Worm (Caenorhabditis elegans) whole organism, mixed stage, embryonic: ENCODE measurements around the gene srlf-24.
"Not testable (repeated sequence)": the region's sequence is repeated elsewhere in the genome, so short reads cannot be mapped to it uniquely, and the experiment has no call there.

ENCODE experiments used
- M03D4.4 ChIP-seq: sonication (generic microtip); optimal IDR thresholded peaks from 2 replicates; lab custom pipeline; 2017; ENCODE audit warnings: mild to moderate bottlenecking, missing genetic modification characterization, missing compliant biosample characterization
- bed-3 ChIP-seq: fragments of 200-800 bp; sonication (Bioruptor generic); optimal IDR thresholded peaks from 3 replicates; lab custom pipeline; 2018; ENCODE audit warnings: mild to moderate bottlenecking, missing genetic modification characterization, moderate library complexity, missing compliant biosample characterization
- blmp-1 ChIP-seq: fragments of 150-350 bp; optimal IDR thresholded peaks from 2 replicates; lab custom pipeline; 2014; ENCODE audit warnings: missing biosample characterization, missing genetic modification characterization
- ceh-39 ChIP-seq: fragments of 150-350 bp; optimal IDR thresholded peaks from 2 replicates; lab custom pipeline; 2014; ENCODE audit warnings: missing biosample characterization, missing genetic modification characterization
- ceh-43 ChIP-seq: fragments of 200-800 bp; sonication (Bioruptor generic); optimal IDR thresholded peaks from 2 replicates; lab custom pipeline; 2018; ENCODE audit warnings: mild to moderate bottlenecking, missing genetic modification characterization, moderate library complexity, missing compliant biosample characterization
- ceh-83 ChIP-seq: fragments of 200-800 bp; sonication (Bioruptor generic); optimal IDR thresholded peaks from 2 replicates; lab custom pipeline; 2018; ENCODE audit warnings: mild to moderate bottlenecking, missing genetic modification characterization, missing compliant biosample characterization
- ces-1 ChIP-seq: fragments of 150-350 bp; optimal IDR thresholded peaks from 2 replicates; lab custom pipeline; 2014; ENCODE audit warnings: missing biosample characterization, missing genetic modification reagents, missing genetic modification characterization
- cnd-1 ChIP-seq: fragments of 200-800 bp; sonication (Bioruptor generic); optimal IDR thresholded peaks from 2 replicates; lab custom pipeline; 2018; ENCODE audit warnings: mild to moderate bottlenecking, missing genetic modification characterization, missing compliant biosample characterization
- drap-1 ChIP-seq: fragments of 200-800 bp; sonication (Bioruptor generic); optimal IDR thresholded peaks from 3 replicates; lab custom pipeline; 2018; ENCODE audit warnings: mild to moderate bottlenecking, missing genetic modification characterization, missing compliant biosample characterization
- elt-1 ChIP-seq: sonication (generic microtip); optimal IDR thresholded peaks from 2 replicates; lab custom pipeline; 2017; ENCODE audit warnings: missing genetic modification characterization, mild to moderate bottlenecking, missing compliant biosample characterization, antibody characterized with exemption, moderate library complexity, borderline replicate concordance; ENCODE audit not compliant: insufficient read depth
- elt-3 ChIP-seq: fragments of 150-350 bp; optimal IDR thresholded peaks from 2 replicates; lab custom pipeline; 2014; ENCODE audit warnings: missing biosample characterization, missing genetic modification characterization
- flh-1 ChIP-seq: fragments of 200-800 bp; sonication (Bioruptor generic); optimal IDR thresholded peaks from 2 replicates; lab custom pipeline; 2018; ENCODE audit warnings: mild to moderate bottlenecking, missing genetic modification characterization, moderate library complexity, missing compliant biosample characterization
- ham-2 ChIP-seq: fragments of 200-800 bp; sonication (Bioruptor generic); optimal IDR thresholded peaks from 2 replicates; lab custom pipeline; 2018; ENCODE audit warnings: mild to moderate bottlenecking, missing genetic modification characterization, missing compliant biosample characterization
- hlh-1 ChIP-seq: fragments of 150-350 bp; optimal IDR thresholded peaks from 2 replicates; lab custom pipeline; 2014; ENCODE audit warnings: missing biosample characterization, missing genetic modification reagents, missing genetic modification characterization
- lin-13 ChIP-seq: fragments of 150-350 bp; optimal IDR thresholded peaks from 2 replicates; lab custom pipeline; 2014; ENCODE audit warnings: missing biosample characterization, missing genetic modification characterization
- lin-32 ChIP-seq: fragments of 200-800 bp; sonication (Bioruptor generic); optimal IDR thresholded peaks from 2 replicates; lab custom pipeline; 2018; ENCODE audit warnings: mild to moderate bottlenecking, missing genetic modification characterization, missing compliant biosample characterization
- lsy-2 ChIP-seq: fragments of 150-350 bp; optimal IDR thresholded peaks from 2 replicates; lab custom pipeline; 2014; ENCODE audit warnings: missing biosample characterization, missing genetic modification characterization
- mab-5 ChIP-seq: fragments of 150-350 bp; optimal IDR thresholded peaks from 2 replicates; lab custom pipeline; 2014; ENCODE audit warnings: missing biosample characterization, missing genetic modification characterization
- mep-1 ChIP-seq: fragments of 150-350 bp; optimal IDR thresholded peaks from 2 replicates; lab custom pipeline; 2017; ENCODE audit warnings: missing biosample characterization, missing genetic modification reagents, missing genetic modification characterization, inconsistent platforms
- mls-2 ChIP-seq: sonication (generic microtip); optimal IDR thresholded peaks from 2 replicates; lab custom pipeline; 2016; ENCODE audit warnings: mild to moderate bottlenecking, missing genetic modification characterization, moderate library complexity, missing compliant biosample characterization
- nhr-12 ChIP-seq: fragments of 150-350 bp; optimal IDR thresholded peaks from 2 replicates; lab custom pipeline; 2014; ENCODE audit warnings: missing biosample characterization, missing genetic modification characterization
- nhr-2 ChIP-seq: fragments of 150-350 bp; optimal IDR thresholded peaks from 2 replicates; lab custom pipeline; 2014; ENCODE audit warnings: missing biosample characterization, missing genetic modification characterization
- nhr-237 ChIP-seq: fragments of 150-350 bp; optimal IDR thresholded peaks from 2 replicates; lab custom pipeline; 2014; ENCODE audit warnings: missing biosample characterization, missing genetic modification characterization
- nhr-28 ChIP-seq: fragments of 150-350 bp; optimal IDR thresholded peaks from 2 replicates; lab custom pipeline; 2014; ENCODE audit warnings: missing biosample characterization, missing genetic modification characterization
- nhr-76 ChIP-seq: sonication (generic microtip); optimal IDR thresholded peaks from 2 replicates; lab custom pipeline; 2017; ENCODE audit warnings: missing biosample characterization, missing genetic modification characterization
- pha-4 ChIP-seq: fragments of 150-350 bp; optimal IDR thresholded peaks from 2 replicates; lab custom pipeline; 2018; ENCODE audit warnings: missing biosample characterization, missing genetic modification reagents, missing genetic modification characterization
- sem-2 ChIP-seq: fragments of 200-800 bp; sonication (Bioruptor generic); optimal IDR thresholded peaks from 2 replicates; lab custom pipeline; 2018; ENCODE audit warnings: mild to moderate bottlenecking, missing genetic modification characterization, missing compliant biosample characterization
- snpc-4 ChIP-seq: fragments of 150-350 bp; optimal IDR thresholded peaks from 2 replicates; lab custom pipeline; 2014; ENCODE audit warnings: missing biosample characterization, missing genetic modification characterization
- sptf-1 ChIP-seq: sonication (generic microtip); optimal IDR thresholded peaks from 2 replicates; lab custom pipeline; 2017; ENCODE audit warnings: mild to moderate bottlenecking, missing genetic modification characterization, moderate library complexity, missing compliant biosample characterization
- tbx-8 ChIP-seq: fragments of 200-800 bp; sonication (Bioruptor generic); optimal IDR thresholded peaks from 2 replicates; lab custom pipeline; 2018; ENCODE audit warnings: mild to moderate bottlenecking, missing genetic modification characterization, moderate library complexity, missing compliant biosample characterization
- unc-120 ChIP-seq: sonication (generic microtip); optimal IDR thresholded peaks from 2 replicates; lab custom pipeline; 2017; ENCODE audit warnings: missing genetic modification characterization, missing compliant biosample characterization; ENCODE audit not compliant: poor library complexity, severe bottlenecking
- unc-39 ChIP-seq: fragments of 150-350 bp; optimal IDR thresholded peaks from 2 replicates; lab custom pipeline; 2014; ENCODE audit warnings: missing biosample characterization, missing genetic modification characterization
- unc-62 ChIP-seq: fragments of 150-350 bp; optimal IDR thresholded peaks from 2 replicates; lab custom pipeline; 2014; ENCODE audit warnings: missing biosample characterization, missing genetic modification reagents, missing genetic modification characterization
- zip-8 ChIP-seq: fragments of 150-350 bp; optimal IDR thresholded peaks from 2 replicates; lab custom pipeline; 2014; ENCODE audit warnings: missing biosample characterization, missing genetic modification characterization
- ztf-11 ChIP-seq: fragments of 150-350 bp; optimal IDR thresholded peaks from 2 replicates; lab custom pipeline; 2014; ENCODE audit warnings: missing biosample characterization, missing genetic modification characterization

The srlf-24 gene

DNA sequence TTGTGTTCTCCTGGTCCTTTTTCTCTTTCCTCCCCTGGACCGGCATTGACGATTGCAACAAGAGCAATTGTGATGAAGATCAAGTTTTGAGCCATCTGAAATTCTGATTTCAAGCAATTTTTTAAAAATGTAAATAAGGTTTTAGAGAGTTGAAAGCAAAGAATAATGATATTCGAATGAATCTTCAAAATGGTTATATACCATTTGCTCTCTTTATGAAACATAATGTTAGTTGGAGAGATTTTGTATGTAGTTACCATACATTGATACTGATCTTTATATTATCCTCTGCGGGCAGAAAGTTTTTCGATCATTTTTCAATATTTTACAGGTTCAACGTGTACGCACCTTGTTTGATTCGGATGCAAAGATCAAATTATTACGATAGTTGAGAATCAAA is at the start of gene srlf-24:
Gene srlf-24, minus strand, starts transcription at position 101 of the 400 bp plus-strand sequence.
- TF ChIP-seq unc-120 (tag; lab: Kevin White, UChicago) (no peak), elt-1 (tag; lab: Kevin White, UChicago) (no peak), hlh-1 (tag; lab: Kevin White, UChicago) (no peak), ceh-43 (no peak), nhr-2 (tag; lab: Kevin White, UChicago) (no peak), bed-3 (no peak), flh-1 (GFP tag; lab: Kevin White, UChicago) (no peak), zip-8 (tag; lab: Kevin White, UChicago) (no peak), pha-4 (tag; lab: Kevin White, UChicago) (no peak), ceh-39 (tag; lab: Kevin White, UChicago) (no peak), sptf-1 (tag; lab: Kevin White, UChicago) (no peak), tbx-8 (no peak), ztf-11 (tag; lab: Kevin White, UChicago) (no peak), sem-2 (GFP tag; lab: Kevin White, UChicago) (no peak), nhr-12 (tag; lab: Kevin White, UChicago) (no peak), cnd-1 (tag; lab: Kevin White, UChicago) (no peak), ceh-83 (GFP tag; lab: Kevin White, UChicago) (no peak), nhr-76 (no peak), nhr-28 (tag; lab: Kevin White, UChicago) (no peak), M03D4.4 (tag; lab: Kevin White, UChicago) (no peak)

DNA sequence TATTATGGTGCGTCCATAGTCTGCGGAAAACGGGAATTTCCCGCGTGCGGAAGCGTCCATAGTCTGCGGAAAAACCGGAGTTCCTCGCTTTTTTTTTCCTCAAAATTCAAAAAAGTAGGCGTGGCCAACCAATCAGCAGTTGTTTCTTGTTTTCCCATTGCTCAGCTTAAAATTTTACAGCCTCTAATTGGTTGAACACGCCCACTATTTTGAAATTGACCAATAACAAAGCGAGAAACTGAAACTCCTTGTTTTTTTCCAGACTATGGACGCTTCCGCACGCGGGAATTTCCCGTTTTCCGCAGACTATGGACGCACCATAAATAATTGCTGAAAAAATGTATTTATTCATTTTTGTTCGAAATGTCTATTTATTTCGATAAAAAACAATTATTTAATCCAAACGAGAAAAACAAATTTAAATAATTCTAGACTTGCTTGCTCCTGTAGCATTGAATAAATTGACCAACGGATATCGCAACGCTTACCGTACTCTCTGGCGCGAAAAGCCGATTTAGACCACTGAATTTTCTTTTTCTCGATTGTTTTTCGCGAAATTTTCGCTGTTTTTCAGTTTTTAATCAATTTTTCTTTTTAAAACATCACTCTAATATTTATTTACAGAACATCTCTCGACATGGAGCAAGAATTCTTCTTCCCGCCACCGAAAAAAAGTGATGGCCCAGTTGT is 48.9 kb upstream of the srlf-24 start, which contains the start of gene C08F8.3:
Gene C08F8.3, plus strand, starts transcription at position 620 of the 690 bp plus-strand sequence.
- not testable (repeated sequence) for TF ChIP-seq M03D4.4 (tag; lab: Kevin White, UChicago); bed-3; nhr-2 (tag; lab: Kevin White, UChicago)

ce11 chrIV:11150844-11151243 is 45.2 kb upstream of the srlf-24 start, which contains the start of gene C08F8.2:
Gene C08F8.2, plus strand, starts transcription at chrIV:11150997.
- TF ChIP-seq hlh-1 (tag; lab: Kevin White, UChicago), result no peak
- no peak for TF ChIP-seq blmp-1 (tag; lab: Kevin White, UChicago)
- TF ChIP-seq lin-13 (tag; lab: Kevin White, UChicago), result no peak
- no peak for TF ChIP-seq nhr-28 (tag; lab: Kevin White, UChicago)
- TF ChIP-seq tbx-8, result no peak
- TF ChIP-seq elt-1 (tag; lab: Kevin White, UChicago), result no peak
- TF ChIP-seq ham-2 (GFP tag; lab: Kevin White, UChicago), result no peak
- TF ChIP-seq ceh-43, result no peak
- TF ChIP-seq M03D4.4 (tag; lab: Kevin White, UChicago), result no peak
- TF ChIP-seq unc-62 (GFP tag; lab: Kevin White, UChicago), result no peak
- no peak for TF ChIP-seq ces-1 (GFP tag; lab: Kevin White, UChicago)
- TF ChIP-seq nhr-2 (tag; lab: Kevin White, UChicago), result no peak
- TF ChIP-seq ceh-83 (GFP tag; lab: Kevin White, UChicago), result no peak
- no peak for TF ChIP-seq snpc-4 (tag; lab: Kevin White, UChicago)
- no peak for TF ChIP-seq nhr-12 (tag; lab: Kevin White, UChicago)
- no peak for TF ChIP-seq flh-1 (GFP tag; lab: Kevin White, UChicago)
- no peak for TF ChIP-seq pha-4 (tag; lab: Kevin White, UChicago)
- no peak for TF ChIP-seq lsy-2
- TF ChIP-seq ceh-39 (tag; lab: Kevin White, UChicago), result no peak

DNA sequence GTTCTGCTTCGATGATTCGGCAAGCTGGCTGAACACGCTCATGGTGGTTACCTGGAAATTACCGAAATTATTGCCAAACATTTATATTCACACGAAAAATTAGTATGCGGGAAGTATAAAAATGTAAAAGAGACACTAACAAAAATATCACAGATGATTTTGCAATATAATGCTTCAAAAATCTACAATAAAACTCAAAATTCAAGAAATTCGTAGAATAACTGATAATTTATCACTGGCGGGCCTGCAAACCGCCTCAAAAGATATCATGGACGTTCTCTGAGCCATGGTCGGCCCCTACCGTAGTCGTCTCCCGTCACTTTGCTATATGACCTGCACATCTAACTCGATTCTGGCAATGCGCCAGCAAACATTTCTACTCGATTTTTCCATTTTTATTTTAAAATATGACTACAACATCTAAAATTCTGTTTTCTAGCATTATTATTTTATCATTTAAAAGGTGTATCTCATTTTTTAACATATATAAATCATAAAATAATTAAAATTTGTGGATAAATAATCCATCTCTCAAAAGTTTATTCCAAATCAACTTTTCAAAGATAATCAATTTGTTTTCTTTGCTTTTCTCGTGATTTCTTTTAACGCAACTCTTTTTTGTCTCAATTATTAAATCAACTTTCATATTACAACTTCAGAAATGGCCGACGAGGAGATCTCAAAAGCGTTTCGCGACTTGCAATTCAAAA is 44.0 kb upstream of the srlf-24 start, which contains the start of the genes F01G4.6 and pfd-1:
Gene F01G4.6, minus strand, starts transcription at position 51 of the 710 bp plus-strand sequence.
Gene pfd-1, plus strand, starts transcription at position 660 of the 710 bp plus-strand sequence.
- TF ChIP-seq sem-2 (GFP tag; lab: Kevin White, UChicago) (no peak), nhr-2 (tag; lab: Kevin White, UChicago) (peak; percentile 24), ceh-39 (tag; lab: Kevin White, UChicago) (peak; percentile 29), nhr-76 (no peak), M03D4.4 (tag; lab: Kevin White, UChicago) (peak; percentile 65), snpc-4 (tag; lab: Kevin White, UChicago) (no peak), lin-13 (tag; lab: Kevin White, UChicago) (peak; percentile 79), mab-5 (tag; lab: Kevin White, UChicago) (no peak), blmp-1 (tag; lab: Kevin White, UChicago) (peak; percentile 23), bed-3 (no peak), unc-39 (tag; lab: Kevin White, UChicago) (no peak), ztf-11 (tag; lab: Kevin White, UChicago) (no peak), elt-1 (tag; lab: Kevin White, UChicago) (no peak), zip-8 (tag; lab: Kevin White, UChicago) (no peak), hlh-1 (tag; lab: Kevin White, UChicago) (peak; percentile 57), lin-32 (GFP tag; lab: Kevin White, UChicago) (no peak), ces-1 (GFP tag; lab: Kevin White, UChicago) (peak; percentile 86), lsy-2 (peak; percentile 97), ceh-43 (no peak), tbx-8 (no peak), mep-1 (tag; lab: Kevin White, UChicago) (peak; percentile 82), unc-62 (GFP tag; lab: Kevin White, UChicago) (peak; percentile 58), drap-1 (GFP tag; lab: Kevin White, UChicago) (peak; percentile 20), nhr-12 (tag; lab: Kevin White, UChicago) (no peak), ham-2 (GFP tag; lab: Kevin White, UChicago) (no peak), elt-3 (tag; lab: Kevin White, UChicago) (no peak), ceh-83 (GFP tag; lab: Kevin White, UChicago) (no peak), nhr-237 (tag; lab: Kevin White, UChicago) (peak; percentile 88), mls-2 (no peak), cnd-1 (tag; lab: Kevin White, UChicago) (peak; percentile 25), nhr-28 (tag; lab: Kevin White, UChicago) (no peak), flh-1 (GFP tag; lab: Kevin White, UChicago) (no peak)
